Fruit fly (Drosophila melanogaster) whole organism, embryonic: Measurements from ENCODE around the gene AlaRS.
A peak's percentile ranks its signal among the peaks of the same experiment; 100 is the strongest.

ENCODE experiments used
- ATbp ChIP-seq: fragments of 200-800 bp; sonication (Bioruptor generic); optimal IDR thresholded peaks from 2 replicates; lab custom pipeline; 2017; ENCODE audit warnings: missing biosample characterization, mild to moderate bottlenecking, missing genetic modification characterization, missing genetic modification reagents
- CG10209 ChIP-seq: fragments of 200-800 bp; sonication (Bioruptor generic); optimal IDR thresholded peaks from 3 replicates; lab custom pipeline; 2017; ENCODE audit warnings: missing biosample characterization, mild to moderate bottlenecking, missing genetic modification characterization, missing genetic modification reagents
- CG1024 ChIP-seq: fragments of 200-800 bp; sonication (Bioruptor generic); IDR thresholded peaks from 2 replicates; pipeline ENCODE4 v1.3.6; 2022; ENCODE audit warnings: missing biosample characterization, missing genetic modification characterization
- CG10366 ChIP-seq: fragments of 200-800 bp; sonication (Bioruptor generic); IDR thresholded peaks from 2 replicates; pipeline ENCODE4 v1.3.6; 2022; ENCODE audit warnings: missing biosample characterization, missing genetic modification characterization
- CG10543 ChIP-seq: fragments of 200-800 bp; sonication (Bioruptor generic); optimal IDR thresholded peaks from 3 replicates; lab custom pipeline; 2017; ENCODE audit warnings: missing biosample characterization, mild to moderate bottlenecking, missing genetic modification characterization, moderate library complexity
- CG11093 ChIP-seq: fragments of 200-800 bp; sonication (Bioruptor generic); IDR thresholded peaks from 3 replicates; pipeline ENCODE4 v1.3.6; 2022; ENCODE audit warnings: missing biosample characterization, missing genetic modification characterization
- CG11398 ChIP-seq: fragments of 200-800 bp; sonication (Bioruptor generic); optimal IDR thresholded peaks from 2 replicates; lab custom pipeline; 2016; ENCODE audit warnings: missing biosample characterization, missing genetic modification characterization
- CG12219 ChIP-seq: fragments of 200-800 bp; sonication (Bioruptor generic); optimal IDR thresholded peaks from 3 replicates; lab custom pipeline; 2018; ENCODE audit warnings: missing biosample characterization, mild to moderate bottlenecking, missing genetic modification characterization
- CG12236 ChIP-seq: fragments of 200-800 bp; sonication (Bioruptor generic); optimal IDR thresholded peaks from 2 replicates; lab custom pipeline; 2016; ENCODE audit warnings: missing biosample characterization, missing genetic modification characterization
- CG12769 ChIP-seq: fragments of 200-800 bp; sonication (Bioruptor generic); optimal IDR thresholded peaks from 2 replicates; lab custom pipeline; 2019; ENCODE audit warnings: missing biosample characterization, mild to moderate bottlenecking, missing genetic modification characterization, moderate library complexity
- CG1529 ChIP-seq: fragments of 200-800 bp; sonication (Bioruptor generic); optimal IDR thresholded peaks from 3 replicates; lab custom pipeline; 2018; ENCODE audit warnings: missing biosample characterization, missing genetic modification characterization
- CG16813 ChIP-seq: fragments of 200-800 bp; sonication (Bioruptor generic); IDR thresholded peaks from 3 replicates; pipeline ENCODE4 v1.3.6; 2022; ENCODE audit warnings: missing biosample characterization, missing genetic modification characterization; ENCODE audit not compliant: partially characterized antibody
- CG17359 ChIP-seq: fragments of 200-800 bp; sonication (Bioruptor generic); optimal IDR thresholded peaks from 3 replicates; lab custom pipeline; 2018; ENCODE audit warnings: missing biosample characterization, mild to moderate bottlenecking, missing genetic modification characterization, moderate library complexity
- CG1792 ChIP-seq: fragments of 200-800 bp; sonication (Bioruptor generic); optimal IDR thresholded peaks from 2 replicates; lab custom pipeline; 2016; ENCODE audit warnings: missing biosample characterization, missing genetic modification characterization
- CG1832 ChIP-seq: fragments of 200-800 bp; sonication (Bioruptor generic); optimal IDR thresholded peaks from 2 replicates; lab custom pipeline; 2017; ENCODE audit warnings: missing biosample characterization, mild to moderate bottlenecking, missing genetic modification characterization, inconsistent platforms
- CG32767 ChIP-seq: fragments of 200-800 bp; sonication (Bioruptor generic); IDR thresholded peaks from 2 replicates; pipeline ENCODE4 v1.3.6; 2022; ENCODE audit warnings: missing biosample characterization, missing genetic modification characterization
- CG3995 ChIP-seq: fragments of 200-800 bp; sonication (Bioruptor generic); optimal IDR thresholded peaks from 3 replicates; lab custom pipeline; 2016; ENCODE audit warnings: missing biosample characterization, missing genetic modification characterization
- CG4360 ChIP-seq: fragments of 200-800 bp; sonication (Bioruptor generic); IDR thresholded peaks from 2 replicates; pipeline ENCODE4 v1.3.6; 2022; ENCODE audit warnings: missing biosample characterization, missing genetic modification characterization
- CG6654 ChIP-seq: fragments of 200-800 bp; sonication (Bioruptor generic); optimal IDR thresholded peaks from 2 replicates; lab custom pipeline; 2017; ENCODE audit warnings: missing biosample characterization, mild to moderate bottlenecking, missing genetic modification characterization
- CG6854 ChIP-seq: fragments of 200-800 bp; sonication (Bioruptor generic); optimal IDR thresholded peaks from 3 replicates; lab custom pipeline; 2017; ENCODE audit warnings: missing biosample characterization, mild to moderate bottlenecking, missing genetic modification characterization
- Eip74EF ChIP-seq, 2 experiments: fragments of 200-800 bp in 1 of 2; fragments of >200 bp in 1 of 2; sonication (Bioruptor generic) in 1 of 2; optimal IDR thresholded peaks; 2 replicates each; lab custom pipeline; 2017 to 2019; ENCODE audit warnings: missing biosample characterization in 2 of 2, missing genetic modification characterization in 2 of 2, mild to moderate bottlenecking in 1 of 2, moderate library complexity in 1 of 2
- Elba2 ChIP-seq: fragments of 200-800 bp; sonication (Bioruptor generic); optimal IDR thresholded peaks from 3 replicates; lab custom pipeline; 2016; ENCODE audit warnings: missing biosample characterization, missing genetic modification characterization
- GATAe ChIP-seq: fragments of 200-800 bp; sonication (Bioruptor generic); conservative IDR thresholded peaks from 2 replicates; pipeline ENCODE4 v1.3.6; 2022; ENCODE audit warnings: missing biosample characterization, missing genetic modification characterization
- HLH4C ChIP-seq: fragments of 200-800 bp; sonication (Bioruptor generic); IDR thresholded peaks from 3 replicates; pipeline ENCODE4 v1.3.6; 2022; ENCODE audit warnings: missing biosample characterization, missing genetic modification characterization; ENCODE audit not compliant: partially characterized antibody
- Hr51 ChIP-seq, 2 experiments: fragments of 200-800 bp; sonication (Bioruptor generic); optimal IDR thresholded peaks; 2 replicates in 1 of 2; 3 replicates in 1 of 2; lab custom pipeline; 2016 to 2018; ENCODE audit warnings: missing biosample characterization in 2 of 2, missing genetic modification characterization in 2 of 2, mild to moderate bottlenecking in 1 of 2, moderate library complexity in 1 of 2
- MTF-1 ChIP-seq: fragments of 200-800 bp; sonication (Bioruptor generic); optimal IDR thresholded peaks from 2 replicates; lab custom pipeline; 2018; ENCODE audit warnings: missing biosample characterization, mild to moderate bottlenecking, missing genetic modification characterization, borderline replicate concordance
- Med ChIP-seq: fragments of 200-800 bp; sonication (Bioruptor generic); peaks from one replicate; lab custom pipeline; 2016; ENCODE audit warnings: missing biosample characterization, missing genetic modification characterization, mild to moderate bottlenecking, inconsistent platforms, moderate library complexity
- Oaz ChIP-seq: fragments of 200-800 bp; sonication (Bioruptor generic); IDR thresholded peaks from 2 replicates; pipeline ENCODE4 v1.3.6; 2022; ENCODE audit warnings: missing biosample characterization, missing genetic modification characterization
- Spps ChIP-seq: fragments of 200-800 bp; sonication (Bioruptor generic); optimal IDR thresholded peaks from 2 replicates; lab custom pipeline; 2018; ENCODE audit warnings: missing biosample characterization, mild to moderate bottlenecking, missing genetic modification characterization
- Usf ChIP-seq: fragments of 200-800 bp; sonication (Bioruptor generic); optimal IDR thresholded peaks from 2 replicates; lab custom pipeline; 2017; ENCODE audit warnings: missing genotype, missing biosample characterization, missing genetic modification characterization
- YL-1 ChIP-seq: fragments of 200-800 bp; sonication (Bioruptor generic); optimal IDR thresholded peaks from 3 replicates; lab custom pipeline; 2017; ENCODE audit warnings: missing biosample characterization, mild to moderate bottlenecking, missing genetic modification characterization
- amos ChIP-seq: fragments of 200-800 bp; sonication (Bioruptor generic); IDR thresholded peaks from 2 replicates; pipeline ENCODE4 v1.3.6; 2022; ENCODE audit warnings: missing biosample characterization, missing genetic modification characterization; ENCODE audit not compliant: partially characterized antibody
- aop ChIP-seq: fragments of 200-800 bp; sonication (Bioruptor generic); IDR thresholded peaks from 2 replicates; pipeline ENCODE4 v1.3.6; 2022; ENCODE audit warnings: missing biosample characterization, missing genetic modification characterization
- bbx ChIP-seq: fragments of 200-800 bp; sonication (Bioruptor generic); IDR thresholded peaks from 2 replicates; pipeline ENCODE4 v1.3.6; 2022; ENCODE audit warnings: missing biosample characterization, missing genetic modification characterization; ENCODE audit not compliant: partially characterized antibody
- bowl ChIP-seq: fragments of 200-800 bp; sonication (Bioruptor generic); IDR thresholded peaks from 2 replicates; pipeline ENCODE4 v1.3.6; 2022; ENCODE audit warnings: missing biosample characterization, missing genetic modification characterization
- chm ChIP-seq: fragments of 200-800 bp; sonication (Bioruptor generic); IDR thresholded peaks from 2 replicates; pipeline ENCODE4 v1.3.6; 2022; ENCODE audit warnings: missing biosample characterization, missing genetic modification characterization
- en ChIP-seq: fragments of 200-800 bp; sonication (Bioruptor generic); optimal IDR thresholded peaks from 2 replicates; lab custom pipeline; 2016; ENCODE audit warnings: missing biosample characterization, missing genetic modification characterization
- esg ChIP-seq: fragments of 200-800 bp; sonication (Bioruptor generic); conservative IDR thresholded peaks from 2 replicates; pipeline ENCODE4 v1.3.6; 2022; ENCODE audit warnings: missing biosample characterization, missing genetic modification characterization
- gem ChIP-seq: fragments of 200-800 bp; sonication (Bioruptor generic); optimal IDR thresholded peaks from 2 replicates; lab custom pipeline; 2019; ENCODE audit warnings: missing biosample characterization, mild to moderate bottlenecking, missing genetic modification characterization, moderate library complexity
- kah ChIP-seq: fragments of 200-800 bp; sonication (Bioruptor generic); optimal IDR thresholded peaks from 2 replicates; lab custom pipeline; 2018; ENCODE audit warnings: missing biosample characterization, mild to moderate bottlenecking, missing genetic modification characterization
- ken ChIP-seq: fragments of 200-800 bp; sonication (Bioruptor generic); IDR thresholded peaks from 3 replicates; pipeline ENCODE4 v1.3.6; 2022; ENCODE audit warnings: missing biosample characterization, missing genetic modification characterization
- nerfin-1 ChIP-seq: fragments of 200-800 bp; sonication (Bioruptor generic); optimal IDR thresholded peaks from 3 replicates; lab custom pipeline; 2019; ENCODE audit warnings: missing biosample characterization, mild to moderate bottlenecking, missing genetic modification characterization, moderate library complexity
- ranshi ChIP-seq: fragments of 200-800 bp; sonication (Bioruptor generic); IDR thresholded peaks from 2 replicates; pipeline ENCODE4 v1.3.6; 2022; ENCODE audit warnings: missing biosample characterization, missing genetic modification characterization
- scrt ChIP-seq: fragments of 200-800 bp; sonication (Bioruptor generic); optimal IDR thresholded peaks from 2 replicates; lab custom pipeline; 2018; ENCODE audit warnings: missing biosample characterization, mild to moderate bottlenecking, missing genetic modification characterization, moderate library complexity
- sim ChIP-seq: fragments of 200-800 bp; sonication (Bioruptor generic); IDR thresholded peaks from 2 replicates; pipeline ENCODE4 v1.3.6; 2022; ENCODE audit warnings: missing biosample characterization, missing genetic modification characterization
- slp2 ChIP-seq: fragments of 200-800 bp; sonication (Bioruptor generic); optimal IDR thresholded peaks from 2 replicates; lab custom pipeline; 2016; ENCODE audit warnings: missing biosample characterization, missing genetic modification characterization
- toy ChIP-seq: fragments of 200-800 bp; sonication (Bioruptor generic); IDR thresholded peaks from 2 replicates; pipeline ENCODE4 v1.3.6; 2022; ENCODE audit warnings: missing biosample characterization, missing genetic modification characterization
- trem ChIP-seq: fragments of 200-800 bp; optimal IDR thresholded peaks from 3 replicates; lab custom pipeline; 2019; ENCODE audit warnings: missing biosample characterization, mild to moderate bottlenecking, missing genetic modification characterization, moderate library complexity
- vfl ChIP-seq: fragments of 200-800 bp; sonication (Bioruptor generic); optimal IDR thresholded peaks from 2 replicates; lab custom pipeline; 2016; ENCODE audit warnings: missing biosample characterization, missing genetic modification characterization

Gene AlaRS

DNA sequence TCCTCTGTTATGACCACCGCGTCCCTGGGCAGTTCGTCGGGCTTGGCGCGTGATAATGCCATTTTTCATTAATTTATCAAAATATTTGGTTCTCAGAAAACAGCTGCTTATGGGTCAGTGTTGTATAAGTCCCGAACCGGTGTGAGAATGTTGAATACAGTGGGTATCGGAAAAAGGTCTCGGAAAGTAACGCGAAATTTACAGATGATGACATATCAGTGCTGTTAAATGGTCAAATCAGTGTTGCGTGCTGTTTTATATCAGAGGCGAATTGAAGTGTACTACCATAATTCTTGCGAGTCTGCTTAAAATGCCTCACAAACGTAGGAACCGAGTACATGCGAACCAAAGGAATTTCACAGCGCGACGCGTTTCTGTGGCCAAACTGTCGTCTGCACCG is 1.1 kb upstream of the AlaRS start, which contains the start of the genes CG13392 and Rcd4 (continued):
- TF ChIP-seq CG1529 (GFP tag; lab: Kevin White, UChicago): peak; percentile 37
- peak; percentile 30 for TF ChIP-seq slp2 (GFP tag; lab: Kevin White, UChicago)
- TF ChIP-seq nerfin-1 (tag; lab: Kevin White, UChicago): peak; percentile 58
- peak; percentile 67 for TF ChIP-seq ranshi (GFP tag; lab: Robert Waterston, UW)
- peak; percentile 57 for TF ChIP-seq CG16813 (GFP tag; lab: Robert Waterston, UW)
- TF ChIP-seq CG6654: peak; percentile 1
- TF ChIP-seq Usf (GFP tag; lab: Kevin White, UChicago): no peak
- no peak for TF ChIP-seq Oaz (GFP tag; lab: Robert Waterston, UW)
- TF ChIP-seq toy (GFP tag; lab: Robert Waterston, UW): no peak
- TF ChIP-seq trem: peak; percentile 65
- TF ChIP-seq YL-1: peak; percentile 71
- no peak for TF ChIP-seq Eip74EF (GFP tag; optimal IDR thresholded peaks at IDR 0.05; lab: Kevin White, UChicago)
- TF ChIP-seq, all 482 proteins: peak for 326

DNA sequence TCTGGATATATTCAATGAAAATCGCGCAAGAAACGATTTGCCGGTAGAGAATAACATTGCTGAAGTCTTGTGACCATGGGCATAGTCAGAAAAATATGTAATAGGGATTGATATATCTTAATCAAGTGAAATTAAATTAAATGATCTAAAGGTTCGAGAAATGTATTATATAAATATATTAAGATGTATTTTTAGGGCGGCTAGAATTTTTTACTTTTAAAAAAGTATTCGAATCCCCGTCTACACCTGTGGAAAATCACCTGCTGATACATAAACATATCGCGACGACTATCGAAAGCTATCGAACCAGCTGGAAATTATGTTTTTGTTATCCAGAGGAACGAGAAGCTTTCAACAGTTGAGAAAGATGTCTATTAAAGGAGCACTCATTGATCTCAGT is 4.8 kb downstream of the AlaRS start, which contains the start of the genes CG13390 and CG17294:
Gene CG13390, minus strand, starts transcription at position 81 of the 400 bp plus-strand sequence.
Gene CG17294, plus strand, starts transcription at position 319 of the 400 bp plus-strand sequence.
- TF ChIP-seq amos (peak; percentile 73), CG32767 (GFP tag; lab: Robert Waterston, UW) (peak; percentile 99), Hr51 (GFP tag; optimal IDR thresholded peaks at IDR 0.05; lab: Kevin White, UChicago) (peak; percentile 96 to 100), CG1024 (GFP tag; lab: Robert Waterston, UW) (peak; percentile 97), CG10209 (GFP tag; lab: Kevin White, UChicago) (peak; percentile 99), CG10543 (GFP tag; lab: Kevin White, UChicago) (peak; percentile 98), CG3995 (GFP tag; lab: Kevin White, UChicago) (peak; percentile 90), Med (GFP tag; lab: Kevin White, UChicago) (peak; percentile 99), Spps (tag; lab: Kevin White, UChicago) (peak; percentile 99), CG6854 (GFP tag; lab: Kevin White, UChicago) (peak; percentile 100), CG10366 (GFP tag; lab: Robert Waterston, UW) (peak; percentile 99), esg (GFP tag; lab: Robert Waterston, UW) (peak; percentile 100), CG4360 (peak; percentile 90), sim (GFP tag; lab: Robert Waterston, UW) (peak; percentile 99), chm (GFP tag; lab: Robert Waterston, UW) (peak; percentile 99), CG11398 (GFP tag; lab: Kevin White, UChicago) (peak; percentile 78), CG11093 (peak; percentile 99), en (peak; percentile 79), ken (peak; percentile 99), CG12769 (tag; lab: Kevin White, UChicago) (peak; percentile 99), HLH4C (peak; percentile 76), ATbp (peak; percentile 98), aop (GFP tag; lab: Robert Waterston, UW) (peak; percentile 97), kah (GFP tag; lab: Kevin White, UChicago) (peak; percentile 99), gem (tag; lab: Kevin White, UChicago) (peak; percentile 100), CG17359 (tag; lab: Kevin White, UChicago) (peak; percentile 100), vfl (GFP tag; lab: Kevin White, UChicago) (peak; percentile 96), GATAe (GFP tag; lab: Robert Waterston, UW) (peak; percentile 99), scrt (GFP tag; lab: Kevin White, UChicago) (peak; percentile 98), CG1792 (GFP tag; lab: Kevin White, UChicago) (peak; percentile 77), CG12219 (GFP tag; lab: Kevin White, UChicago) (peak; percentile 99), CG1832 (GFP tag; lab: Kevin White, UChicago) (peak; percentile 2), CG12236 (GFP tag; lab: Kevin White, UChicago) (peak; percentile 85), bbx (GFP tag; lab: Robert Waterston, UW) (peak; percentile 70), Elba2 (GFP tag; lab: Kevin White, UChicago) (peak; percentile 82), MTF-1 (GFP tag; lab: Kevin White, UChicago) (peak; percentile 99), bowl (GFP tag; lab: Robert Waterston, UW) (peak; percentile 99)
